Worm (Caenorhabditis elegans) whole organism, mixed stage, embryonic: ENCODE data around the gene T20D3.5.

Source experiments
- M03D4.4 ChIP-seq: sonication (generic microtip); optimal IDR thresholded peaks from 2 replicates; lab custom pipeline; 2017; ENCODE audit warnings: mild to moderate bottlenecking, missing genetic modification characterization, missing compliant biosample characterization
- bed-3 ChIP-seq: fragments of 200-800 bp; sonication (Bioruptor generic); optimal IDR thresholded peaks from 3 replicates; lab custom pipeline; 2018; ENCODE audit warnings: mild to moderate bottlenecking, missing genetic modification characterization, moderate library complexity, missing compliant biosample characterization
- blmp-1 ChIP-seq: fragments of 150-350 bp; optimal IDR thresholded peaks from 2 replicates; lab custom pipeline; 2014; ENCODE audit warnings: missing biosample characterization, missing genetic modification characterization
- ceh-39 ChIP-seq: fragments of 150-350 bp; optimal IDR thresholded peaks from 2 replicates; lab custom pipeline; 2014; ENCODE audit warnings: missing biosample characterization, missing genetic modification characterization
- ceh-43 ChIP-seq: fragments of 200-800 bp; sonication (Bioruptor generic); optimal IDR thresholded peaks from 2 replicates; lab custom pipeline; 2018; ENCODE audit warnings: mild to moderate bottlenecking, missing genetic modification characterization, moderate library complexity, missing compliant biosample characterization
- ceh-83 ChIP-seq: fragments of 200-800 bp; sonication (Bioruptor generic); optimal IDR thresholded peaks from 2 replicates; lab custom pipeline; 2018; ENCODE audit warnings: mild to moderate bottlenecking, missing genetic modification characterization, missing compliant biosample characterization
- ces-1 ChIP-seq: fragments of 150-350 bp; optimal IDR thresholded peaks from 2 replicates; lab custom pipeline; 2014; ENCODE audit warnings: missing biosample characterization, missing genetic modification reagents, missing genetic modification characterization
- cnd-1 ChIP-seq: fragments of 200-800 bp; sonication (Bioruptor generic); optimal IDR thresholded peaks from 2 replicates; lab custom pipeline; 2018; ENCODE audit warnings: mild to moderate bottlenecking, missing genetic modification characterization, missing compliant biosample characterization
- drap-1 ChIP-seq: fragments of 200-800 bp; sonication (Bioruptor generic); optimal IDR thresholded peaks from 3 replicates; lab custom pipeline; 2018; ENCODE audit warnings: mild to moderate bottlenecking, missing genetic modification characterization, missing compliant biosample characterization
- elt-1 ChIP-seq: sonication (generic microtip); optimal IDR thresholded peaks from 2 replicates; lab custom pipeline; 2017; ENCODE audit warnings: missing genetic modification characterization, mild to moderate bottlenecking, missing compliant biosample characterization, antibody characterized with exemption, moderate library complexity, borderline replicate concordance; ENCODE audit not compliant: insufficient read depth
- elt-3 ChIP-seq: fragments of 150-350 bp; optimal IDR thresholded peaks from 2 replicates; lab custom pipeline; 2014; ENCODE audit warnings: missing biosample characterization, missing genetic modification characterization
- flh-1 ChIP-seq: fragments of 200-800 bp; sonication (Bioruptor generic); optimal IDR thresholded peaks from 2 replicates; lab custom pipeline; 2018; ENCODE audit warnings: mild to moderate bottlenecking, missing genetic modification characterization, moderate library complexity, missing compliant biosample characterization
- ham-2 ChIP-seq: fragments of 200-800 bp; sonication (Bioruptor generic); optimal IDR thresholded peaks from 2 replicates; lab custom pipeline; 2018; ENCODE audit warnings: mild to moderate bottlenecking, missing genetic modification characterization, missing compliant biosample characterization
- hlh-1 ChIP-seq: fragments of 150-350 bp; optimal IDR thresholded peaks from 2 replicates; lab custom pipeline; 2014; ENCODE audit warnings: missing biosample characterization, missing genetic modification reagents, missing genetic modification characterization
- lin-13 ChIP-seq: fragments of 150-350 bp; optimal IDR thresholded peaks from 2 replicates; lab custom pipeline; 2014; ENCODE audit warnings: missing biosample characterization, missing genetic modification characterization
- lin-32 ChIP-seq: fragments of 200-800 bp; sonication (Bioruptor generic); optimal IDR thresholded peaks from 2 replicates; lab custom pipeline; 2018; ENCODE audit warnings: mild to moderate bottlenecking, missing genetic modification characterization, missing compliant biosample characterization
- lsy-2 ChIP-seq: fragments of 150-350 bp; optimal IDR thresholded peaks from 2 replicates; lab custom pipeline; 2014; ENCODE audit warnings: missing biosample characterization, missing genetic modification characterization
- mls-2 ChIP-seq: sonication (generic microtip); optimal IDR thresholded peaks from 2 replicates; lab custom pipeline; 2016; ENCODE audit warnings: mild to moderate bottlenecking, missing genetic modification characterization, moderate library complexity, missing compliant biosample characterization
- nhr-12 ChIP-seq: fragments of 150-350 bp; optimal IDR thresholded peaks from 2 replicates; lab custom pipeline; 2014; ENCODE audit warnings: missing biosample characterization, missing genetic modification characterization
- nhr-2 ChIP-seq: fragments of 150-350 bp; optimal IDR thresholded peaks from 2 replicates; lab custom pipeline; 2014; ENCODE audit warnings: missing biosample characterization, missing genetic modification characterization
- nhr-237 ChIP-seq: fragments of 150-350 bp; optimal IDR thresholded peaks from 2 replicates; lab custom pipeline; 2014; ENCODE audit warnings: missing biosample characterization, missing genetic modification characterization
- nhr-28 ChIP-seq: fragments of 150-350 bp; optimal IDR thresholded peaks from 2 replicates; lab custom pipeline; 2014; ENCODE audit warnings: missing biosample characterization, missing genetic modification characterization
- nhr-76 ChIP-seq: sonication (generic microtip); optimal IDR thresholded peaks from 2 replicates; lab custom pipeline; 2017; ENCODE audit warnings: missing biosample characterization, missing genetic modification characterization
- pha-4 ChIP-seq: fragments of 150-350 bp; optimal IDR thresholded peaks from 2 replicates; lab custom pipeline; 2018; ENCODE audit warnings: missing biosample characterization, missing genetic modification reagents, missing genetic modification characterization
- sem-2 ChIP-seq: fragments of 200-800 bp; sonication (Bioruptor generic); optimal IDR thresholded peaks from 2 replicates; lab custom pipeline; 2018; ENCODE audit warnings: mild to moderate bottlenecking, missing genetic modification characterization, missing compliant biosample characterization
- snpc-4 ChIP-seq: fragments of 150-350 bp; optimal IDR thresholded peaks from 2 replicates; lab custom pipeline; 2014; ENCODE audit warnings: missing biosample characterization, missing genetic modification characterization
- tbx-8 ChIP-seq: fragments of 200-800 bp; sonication (Bioruptor generic); optimal IDR thresholded peaks from 2 replicates; lab custom pipeline; 2018; ENCODE audit warnings: mild to moderate bottlenecking, missing genetic modification characterization, moderate library complexity, missing compliant biosample characterization
- unc-39 ChIP-seq: fragments of 150-350 bp; optimal IDR thresholded peaks from 2 replicates; lab custom pipeline; 2014; ENCODE audit warnings: missing biosample characterization, missing genetic modification characterization
- unc-62 ChIP-seq: fragments of 150-350 bp; optimal IDR thresholded peaks from 2 replicates; lab custom pipeline; 2014; ENCODE audit warnings: missing biosample characterization, missing genetic modification reagents, missing genetic modification characterization
- zip-8 ChIP-seq: fragments of 150-350 bp; optimal IDR thresholded peaks from 2 replicates; lab custom pipeline; 2014; ENCODE audit warnings: missing biosample characterization, missing genetic modification characterization
- ztf-11 ChIP-seq: fragments of 150-350 bp; optimal IDR thresholded peaks from 2 replicates; lab custom pipeline; 2014; ENCODE audit warnings: missing biosample characterization, missing genetic modification characterization

Gene T20D3.5

DNA sequence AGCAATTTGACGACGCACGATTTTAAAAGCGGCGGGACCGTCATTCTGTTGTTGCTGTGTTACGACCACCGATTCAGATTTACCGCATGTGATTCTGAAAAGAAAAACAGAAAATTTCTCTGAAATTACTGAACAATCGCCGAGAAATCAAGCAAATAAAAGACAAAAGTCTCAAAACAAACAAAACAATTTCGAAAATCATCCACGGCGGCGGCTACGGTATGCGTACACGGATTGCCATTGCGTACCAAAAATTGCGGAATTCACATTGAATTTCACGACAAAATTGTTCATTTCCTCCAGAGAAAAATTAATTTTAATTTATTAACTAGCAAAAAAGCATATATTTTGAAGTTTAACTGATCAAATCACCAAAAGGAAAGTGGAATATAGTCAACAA lies 29.6 kb downstream of the T20D3.5 start, which contains the start of gene pezo-1:
Gene pezo-1 (minus strand): TSS at position 101 of the 400 bp plus-strand sequence.
- TF ChIP-seq ztf-11 (tag; lab: Kevin White, UChicago) (no peak), pha-4 (no peak), cnd-1 (no peak), blmp-1 (no peak), elt-3 (tag; lab: Kevin White, UChicago) (no peak), nhr-28 (no peak), lsy-2 (tag; lab: Kevin White, UChicago) (peak; percentile 71)

ce11 chrIV:9367852-9368627 lies 31.2 kb downstream of the T20D3.5 start:
- TF ChIP-seq blmp-1 (no peak), bed-3 (GFP tag; lab: Kevin White, UChicago) (no peak), ces-1 (peak; percentile 2), unc-62 (GFP tag; lab: Kevin White, UChicago) (no peak), mls-2 (tag; lab: Kevin White, UChicago) (no peak), ceh-43 (GFP tag; lab: Kevin White, UChicago) (no peak), pha-4 (peak; percentile 55), nhr-12 (no peak), hlh-1 (peak; percentile 29)

- no peak for TF ChIP-seq nhr-2 (tag; lab: Kevin White, UChicago)
- peak; percentile 53 for TF ChIP-seq ces-1
- TF ChIP-seq, all 35 proteins: peak for 1
These were observed 34.3 kb downstream of the T20D3.5 start, which contains the start of gene fbxc-58 for ce11 chrIV:9371126-9371525. Gene fbxc-58 (plus strand): TSS chrIV:9371508.

DNA sequence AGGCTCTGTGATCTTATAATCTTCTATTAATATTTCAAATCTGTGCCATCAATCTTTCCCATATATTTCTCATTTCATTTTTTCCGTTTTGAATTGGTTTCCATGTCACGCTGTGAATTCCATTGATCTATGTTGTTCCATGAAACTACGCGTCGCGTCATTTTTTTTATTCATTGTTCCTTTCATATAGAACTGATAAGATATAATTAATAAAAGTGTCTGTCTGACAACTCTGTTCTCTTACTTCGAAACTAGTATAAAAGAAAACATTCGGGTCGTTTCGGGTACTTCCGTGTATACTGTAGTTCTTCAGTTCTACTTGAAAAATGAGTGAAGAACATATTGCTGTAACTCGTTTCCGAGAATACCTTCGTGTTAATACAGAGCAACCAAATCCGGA lies 37.7 kb downstream of the T20D3.5 start, which contains the start of gene C10C5.3:
Gene C10C5.3 (plus strand): TSS at position 301 of the 400 bp plus-strand sequence.
- no peak for TF ChIP-seq ceh-43 (GFP tag; lab: Kevin White, UChicago)
- TF ChIP-seq lin-13 (tag; lab: Kevin White, UChicago): no peak
- no peak for TF ChIP-seq M03D4.4 (tag; lab: Kevin White, UChicago)
- TF ChIP-seq ztf-11 (tag; lab: Kevin White, UChicago): no peak

DNA sequence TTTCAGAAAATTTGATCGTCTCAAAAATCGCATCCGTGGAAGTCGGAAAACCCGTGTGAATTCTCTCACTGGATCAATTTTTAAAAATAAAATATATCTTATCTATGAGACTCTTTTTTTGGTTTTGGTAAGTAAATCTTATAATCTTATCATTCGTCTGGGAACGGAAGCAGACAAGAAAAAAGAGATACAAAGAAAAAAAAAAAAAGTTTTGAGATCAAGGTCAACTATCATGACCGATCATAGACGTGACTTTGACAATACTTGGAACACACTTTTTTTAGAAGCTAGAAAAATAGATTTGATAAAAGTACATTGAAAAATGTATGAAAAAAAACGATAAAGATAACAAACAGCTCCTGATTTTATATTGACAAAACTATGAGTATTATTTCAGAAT lies 39.7 kb downstream of the T20D3.5 start:
- TF ChIP-seq ham-2: no peak
- TF ChIP-seq lsy-2 (tag; lab: Kevin White, UChicago): no peak
- TF ChIP-seq pha-4: no peak
- TF ChIP-seq nhr-76 (tag; lab: Kevin White, UChicago): no peak
- no peak for TF ChIP-seq ztf-11 (tag; lab: Kevin White, UChicago)
- TF ChIP-seq bed-3 (GFP tag; lab: Kevin White, UChicago): no peak
- TF ChIP-seq ceh-39 (tag; lab: Kevin White, UChicago): no peak
- no peak for TF ChIP-seq mls-2 (tag; lab: Kevin White, UChicago)
- no peak for TF ChIP-seq nhr-28
- no peak for TF ChIP-seq unc-39 (tag; lab: Kevin White, UChicago)
- no peak for TF ChIP-seq lin-13 (tag; lab: Kevin White, UChicago)
- no peak for TF ChIP-seq blmp-1
- TF ChIP-seq elt-1 (tag; lab: Kevin White, UChicago): no peak
- TF ChIP-seq nhr-237 (tag; lab: Kevin White, UChicago): no peak
- TF ChIP-seq sem-2 (GFP tag; lab: Kevin White, UChicago): no peak
- no peak for TF ChIP-seq flh-1
- no peak for TF ChIP-seq zip-8
- no peak for TF ChIP-seq nhr-2 (tag; lab: Kevin White, UChicago)
- no peak for TF ChIP-seq snpc-4 (tag; lab: Kevin White, UChicago)

- no peak for TF ChIP-seq ceh-43 (GFP tag; lab: Kevin White, UChicago)
- TF ChIP-seq bed-3 (GFP tag; lab: Kevin White, UChicago): no peak
- no peak for TF ChIP-seq ztf-11 (tag; lab: Kevin White, UChicago)
- no peak for TF ChIP-seq nhr-28
- TF ChIP-seq tbx-8 (GFP tag; lab: Kevin White, UChicago): no peak
- TF ChIP-seq elt-1 (tag; lab: Kevin White, UChicago): no peak
- TF ChIP-seq drap-1 (GFP tag; lab: Kevin White, UChicago): no peak
- no peak for TF ChIP-seq M03D4.4 (tag; lab: Kevin White, UChicago)
- no peak for TF ChIP-seq sem-2 (GFP tag; lab: Kevin White, UChicago)
- no peak for TF ChIP-seq pha-4
- TF ChIP-seq ceh-83 (GFP tag; lab: Kevin White, UChicago): no peak
- no peak for TF ChIP-seq lin-32 (GFP tag; lab: Kevin White, UChicago)
These were observed 41.4 kb downstream of the T20D3.5 start, which contains the start of gene C10C5.4 for ce11 chrIV:9378272-9378671. Gene C10C5.4 (plus strand): TSS chrIV:9378552.
